Worm (Caenorhabditis elegans) whole organism, L2 larva: ENCODE data around the gene ncs-6.

Experiments
- R02D3.7 ChIP-seq: fragments of 150-350 bp; optimal IDR thresholded peaks from 2 replicates; lab custom pipeline; 2014; ENCODE audit warnings: missing biosample characterization, missing genetic modification characterization
- ama-1 ChIP-seq: fragments of 150-350 bp; optimal IDR thresholded peaks from 2 replicates; lab custom pipeline; 2018; ENCODE audit warnings: inconsistent platforms
- nhr-77 ChIP-seq: fragments of 150-350 bp; optimal IDR thresholded peaks from 2 replicates; lab custom pipeline; 2014; ENCODE audit warnings: missing biosample characterization, missing genetic modification characterization

ce11 chrII:3555281-3555680 lies 27.0 kb upstream of the ncs-6 start:
- TF ChIP-seq ama-1 (lab: Kevin White, UChicago) (no peak), R02D3.7 (tag; lab: Kevin White, UChicago) (no peak), nhr-77 (no peak)
